Fruit fly (Drosophila melanogaster) ovary, adult (tissue): ENCODE measurements around the gene fws.
A peak's percentile ranks its signal among the peaks of the same experiment; 100 is the strongest.

Source experiments
- CG17801 ChIP-seq: fragments of 200-800 bp; optimal IDR thresholded peaks from 2 replicates; lab custom pipeline; 2019; ENCODE audit warnings: missing biosample characterization, mild to moderate bottlenecking, missing genetic modification characterization, moderate library complexity; ENCODE audit not compliant: partially characterized antibody

The fws gene

DNA sequence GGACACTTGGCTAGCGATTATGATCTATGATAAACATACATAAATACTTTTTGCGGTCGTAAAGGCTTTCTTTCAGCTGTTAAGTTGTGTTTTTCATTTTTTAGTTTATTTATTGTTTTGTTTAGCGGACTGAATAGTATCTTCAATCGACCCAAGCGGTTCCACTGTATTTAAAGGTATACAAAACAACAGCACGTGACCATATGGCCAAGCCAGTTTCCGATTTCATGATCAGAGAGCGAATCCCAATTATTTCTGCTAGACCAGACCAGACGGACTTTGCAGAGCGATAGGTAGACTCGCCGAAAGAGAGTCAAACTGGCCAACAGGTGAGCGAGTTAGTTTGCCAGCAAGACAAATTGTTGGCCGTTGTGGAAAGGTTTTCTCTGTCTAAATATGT lies 9.3 kb downstream of the fws start, which contains the start of gene Sgt:
Sgt (plus strand) TSS at position 80 of the 400 bp plus-strand sequence.
- no peak for TF ChIP-seq CG17801

DNA sequence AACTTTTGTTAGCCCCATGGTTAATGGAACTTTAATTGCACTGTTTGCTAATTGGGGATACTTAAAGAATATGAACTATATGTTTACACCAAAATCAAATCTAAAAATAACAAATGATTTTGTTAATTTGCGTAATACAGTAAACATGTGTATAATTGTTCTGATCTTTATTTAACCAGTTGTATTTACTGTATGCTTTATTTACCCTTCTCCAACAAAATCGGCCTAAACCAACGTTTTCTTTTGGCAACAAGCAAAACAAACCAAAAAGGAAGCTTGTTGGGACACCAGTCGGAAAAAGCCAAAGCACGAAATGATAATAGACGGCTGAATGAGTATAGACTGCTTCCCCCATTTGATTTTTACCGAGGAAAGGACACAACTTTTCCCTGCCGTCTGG lies 10.2 kb downstream of the fws start:
- no peak for TF ChIP-seq CG17801

DNA sequence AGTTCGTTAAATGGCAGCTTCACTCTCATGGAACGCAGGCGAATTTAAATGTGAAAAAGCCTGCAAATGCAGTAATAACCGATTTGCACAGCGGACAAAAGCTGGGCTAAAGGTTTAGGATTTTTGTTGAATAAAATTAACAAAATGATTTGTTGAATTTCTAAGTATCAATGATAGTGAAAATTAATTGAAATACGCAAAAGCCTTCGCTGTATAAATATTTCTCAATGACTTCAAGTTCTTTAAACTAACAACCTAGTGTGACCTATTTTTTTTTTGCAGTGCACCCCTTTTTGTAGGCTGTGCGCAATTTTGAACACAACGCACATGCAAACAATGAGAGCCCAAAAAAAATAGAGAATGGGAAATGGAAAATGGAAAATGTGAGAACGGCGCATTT lies 13.9 kb downstream of the fws start:
- TF ChIP-seq CG17801 = no peak

DNA sequence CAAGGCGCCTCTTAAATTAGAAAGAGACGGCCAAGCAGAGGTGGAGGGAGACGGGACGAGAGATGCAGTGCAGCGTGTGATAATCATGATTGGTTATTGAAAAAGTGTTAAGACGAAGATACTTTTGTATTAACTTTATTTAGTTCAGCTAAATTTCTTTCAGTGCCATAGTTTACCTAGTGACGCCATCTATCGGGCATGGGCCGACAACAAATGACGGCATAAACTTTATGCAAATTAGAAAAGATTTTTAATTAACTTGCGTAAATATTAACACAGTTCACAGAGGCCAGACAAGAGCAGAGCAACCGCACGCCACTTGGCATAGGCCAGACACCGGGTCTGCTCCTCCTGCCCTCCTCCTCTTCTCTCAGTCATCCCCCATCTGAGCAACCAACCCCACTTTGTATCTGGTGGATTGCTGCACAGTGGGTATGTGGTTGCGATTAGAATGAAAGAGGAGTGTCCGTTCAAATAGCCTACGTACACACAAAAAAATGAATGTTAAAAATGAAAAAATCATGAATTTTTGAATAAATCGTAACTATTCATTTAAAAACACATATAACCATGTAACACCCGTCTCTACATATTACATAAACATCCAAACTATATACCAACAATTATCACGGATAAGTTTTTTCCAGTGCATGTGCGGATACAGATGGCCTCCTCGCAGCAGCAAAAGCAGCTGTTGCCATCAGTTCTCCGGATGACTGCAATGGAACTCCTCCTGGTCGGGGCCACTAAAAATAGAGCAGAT lies 14.7 kb downstream of the fws start:
- TF ChIP-seq CG17801 = no peak

DNA sequence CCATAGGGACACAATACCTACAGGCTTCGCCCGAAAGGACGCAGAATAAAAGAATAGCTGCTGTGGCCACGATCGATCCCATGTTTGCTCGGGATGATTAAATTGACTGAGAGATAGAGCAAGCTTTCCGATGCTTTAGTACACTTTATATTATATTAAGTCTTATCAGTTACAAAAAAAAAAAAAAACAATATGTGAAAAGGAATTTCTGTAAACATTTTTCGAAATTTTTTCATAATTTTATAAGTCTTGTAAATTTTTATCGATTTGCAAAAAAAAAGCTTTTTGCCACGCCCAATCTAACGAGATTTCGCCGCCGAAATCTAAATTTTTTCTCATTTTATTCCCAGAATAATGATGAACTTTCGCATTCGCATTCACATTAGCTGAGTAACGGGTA lies 22.9 kb downstream of the fws start, which contains the start of gene CG18563:
CG18563 (minus strand) TSS at position 101 of the 400 bp plus-strand sequence.
- TF ChIP-seq CG17801 = no peak

DNA sequence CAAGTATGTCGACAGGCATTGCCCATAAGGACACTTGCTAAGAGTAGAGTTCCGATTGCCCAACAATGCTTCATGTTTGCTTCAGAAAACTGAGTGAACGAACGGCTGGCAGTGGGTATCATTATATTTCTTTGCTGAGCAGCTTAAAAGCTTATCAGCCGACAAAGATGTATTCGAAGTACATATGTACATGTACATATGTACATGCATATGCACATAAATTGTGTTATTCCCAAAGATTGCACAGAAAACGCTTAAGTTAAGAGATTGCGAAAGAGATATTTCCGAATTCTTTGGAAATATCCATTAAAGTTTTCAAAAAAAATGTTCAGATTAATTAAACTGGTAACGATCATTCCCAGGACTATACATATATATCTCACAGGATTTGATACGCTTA lies 25.0 kb downstream of the fws start, which contains the start of gene SPH93:
SPH93 (minus strand) TSS at position 101 of the 400 bp plus-strand sequence.
- TF ChIP-seq CG17801 = no peak

DNA sequence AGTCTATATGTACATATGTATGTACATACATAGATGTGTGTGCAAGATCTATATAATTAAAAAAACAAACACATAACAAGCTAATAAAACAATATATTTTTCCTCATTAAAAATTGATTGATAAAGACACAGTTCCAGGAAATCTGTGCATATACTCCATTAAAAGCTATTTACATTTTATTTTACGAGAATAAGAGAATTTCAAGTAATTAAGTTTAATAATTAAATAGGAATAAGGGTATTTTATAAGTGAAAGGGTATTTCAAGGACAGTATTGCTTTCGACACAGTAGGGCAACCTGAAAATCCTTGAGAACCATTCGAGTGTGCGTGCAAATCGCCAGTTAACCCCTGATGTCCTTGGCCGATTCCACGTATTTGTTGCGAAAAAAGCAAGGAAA lies 28.2 kb downstream of the fws start, which contains the start of gene CG5050:
CG5050 (plus strand) TSS at position 301 of the 400 bp plus-strand sequence.
- no peak for TF ChIP-seq CG17801

DNA sequence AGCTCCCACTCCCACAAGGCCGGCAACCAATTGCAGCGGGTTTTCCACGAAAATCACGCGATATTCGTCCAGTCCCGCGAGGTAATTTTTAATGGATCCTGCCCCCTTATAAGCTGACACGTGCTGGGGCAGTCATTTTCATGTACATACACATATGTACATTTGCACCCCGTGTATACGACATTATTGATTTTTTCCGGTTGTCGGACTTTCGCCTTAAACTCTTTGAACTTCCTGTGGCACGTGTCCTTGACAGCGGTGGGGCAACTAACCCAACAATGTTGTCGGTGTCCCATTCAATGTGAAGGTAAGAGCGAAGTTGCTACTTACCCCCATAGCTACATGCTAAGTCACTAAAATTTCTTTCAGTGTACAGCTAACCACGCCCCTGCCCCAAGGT lies 28.7 kb downstream of the fws start:
- TF ChIP-seq CG17801 = no peak

DNA sequence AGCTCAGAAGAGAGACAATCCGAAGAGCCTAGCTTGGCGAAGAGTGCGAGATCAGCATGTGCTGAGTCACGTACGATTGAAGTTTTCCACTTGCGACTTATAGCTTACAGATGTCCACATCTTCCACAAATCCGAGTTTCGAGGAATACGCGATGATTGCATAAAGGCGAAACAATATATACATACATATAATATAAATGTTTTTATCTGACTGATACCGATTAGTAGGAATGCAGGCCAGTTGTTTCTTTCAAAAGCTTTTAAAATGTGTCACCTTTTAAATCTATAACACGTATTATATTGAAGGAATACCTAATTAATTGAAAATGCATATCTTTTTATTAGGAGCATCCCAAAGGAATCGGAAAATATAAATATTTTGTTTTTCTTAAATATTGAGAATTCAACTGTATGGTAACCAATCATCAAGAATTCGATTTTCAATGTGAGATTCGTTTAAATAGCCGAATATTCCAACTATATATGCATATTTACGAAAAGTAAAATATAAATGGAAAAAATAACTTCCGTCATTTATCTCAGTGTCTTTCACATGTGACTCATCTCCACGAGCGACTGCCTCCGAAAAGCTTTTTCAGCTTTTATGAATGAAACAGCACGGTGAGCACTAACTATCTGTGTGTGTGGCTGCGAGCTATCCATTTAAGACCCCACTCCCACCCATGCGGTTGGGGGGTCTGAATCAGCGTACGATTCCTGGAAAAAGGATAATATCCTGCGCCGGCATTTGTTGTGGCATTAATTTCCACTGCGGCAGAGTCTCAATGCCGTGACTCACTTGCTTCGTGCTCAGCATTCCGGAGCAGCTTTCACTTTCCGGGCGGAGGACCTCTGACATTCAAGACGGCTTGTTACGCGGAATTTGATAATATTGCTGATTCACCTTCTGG lies 30.1 kb downstream of the fws start:
- TF ChIP-seq CG17801 = peak; percentile 19

DNA sequence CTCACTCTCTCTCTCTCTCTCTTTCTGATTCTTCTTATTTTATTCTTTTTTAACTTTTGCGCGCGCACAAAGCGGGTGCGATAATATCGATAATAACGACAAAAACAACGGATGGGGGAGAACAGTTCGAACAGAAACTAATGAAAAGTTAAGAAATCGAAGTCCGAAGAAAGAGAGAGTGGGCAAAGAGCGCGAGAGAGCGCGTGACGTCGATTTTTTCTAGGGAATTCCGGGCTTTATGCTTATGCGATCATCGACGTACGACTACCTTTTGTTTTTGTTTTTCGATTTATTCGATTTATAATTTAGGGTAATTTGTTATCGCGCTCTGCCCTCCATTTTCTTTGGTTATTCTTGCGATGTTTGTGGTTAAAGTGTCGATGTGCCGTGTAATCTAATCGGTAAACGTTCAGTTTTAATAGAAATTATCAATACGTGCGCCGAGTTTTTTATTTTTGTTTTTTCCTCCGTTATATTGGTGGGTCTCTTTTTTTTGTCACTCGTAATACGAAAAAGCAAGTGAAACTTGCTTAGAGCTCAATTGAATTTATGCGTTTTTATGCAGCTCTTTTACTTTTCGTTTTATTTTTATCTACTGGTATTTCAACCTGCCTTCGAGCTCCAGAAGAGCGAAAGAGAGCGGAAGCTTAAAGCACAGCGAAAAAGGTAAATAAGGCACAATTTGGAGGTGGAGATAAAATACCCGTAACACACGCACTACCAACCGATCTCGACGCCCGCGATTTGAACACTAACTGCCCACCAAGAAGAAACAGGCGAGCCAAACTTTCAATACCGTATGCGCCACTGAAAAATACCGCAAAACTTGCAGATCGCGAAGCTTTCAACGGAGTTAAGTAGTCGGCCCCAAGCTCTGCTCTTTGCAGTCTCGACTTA lies 31.0 kb downstream of the fws start, which contains the start of gene dl:
dl (minus strand) TSS at position 757 of the 897 bp plus-strand sequence.
- TF ChIP-seq CG17801 = no peak

DNA sequence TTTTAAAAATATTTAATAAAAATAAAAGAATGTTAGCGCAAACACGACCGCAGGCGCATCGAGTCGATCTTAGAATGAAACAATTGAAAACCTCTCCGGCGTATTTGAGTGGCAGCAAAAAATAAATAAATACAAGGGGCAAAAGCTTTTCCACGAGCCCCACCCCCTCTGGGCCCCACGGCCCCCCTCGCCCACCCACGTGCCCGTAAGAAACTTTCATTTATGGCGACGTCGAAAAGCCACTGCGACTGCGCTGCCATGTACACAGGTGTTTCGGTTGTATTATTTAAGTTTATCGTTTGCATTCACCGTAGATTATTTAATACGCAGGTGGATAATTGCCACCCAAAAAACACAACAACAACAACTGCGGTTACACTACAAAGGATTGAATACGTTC lies 32.4 kb downstream of the fws start:
- no peak for TF ChIP-seq CG17801

DNA sequence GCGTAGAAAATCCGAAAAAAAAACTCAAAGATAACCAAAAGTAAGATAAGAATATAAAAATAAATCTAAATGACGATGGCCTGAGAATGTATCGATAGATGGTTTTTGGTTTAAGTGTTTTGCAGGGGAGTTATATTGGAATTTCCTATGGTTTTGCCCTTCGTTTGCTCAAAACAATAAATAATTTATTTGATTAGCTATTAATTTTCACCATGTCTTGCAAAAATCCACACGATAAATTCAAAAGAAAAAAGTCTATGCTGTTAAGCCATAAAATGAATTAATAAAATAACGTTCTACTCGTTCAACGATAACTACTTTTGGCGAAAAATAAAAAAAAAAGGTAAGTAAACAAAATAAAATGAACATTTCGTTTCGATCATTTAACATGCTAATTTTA lies 33.8 kb downstream of the fws start:
- no peak for TF ChIP-seq CG17801

DNA sequence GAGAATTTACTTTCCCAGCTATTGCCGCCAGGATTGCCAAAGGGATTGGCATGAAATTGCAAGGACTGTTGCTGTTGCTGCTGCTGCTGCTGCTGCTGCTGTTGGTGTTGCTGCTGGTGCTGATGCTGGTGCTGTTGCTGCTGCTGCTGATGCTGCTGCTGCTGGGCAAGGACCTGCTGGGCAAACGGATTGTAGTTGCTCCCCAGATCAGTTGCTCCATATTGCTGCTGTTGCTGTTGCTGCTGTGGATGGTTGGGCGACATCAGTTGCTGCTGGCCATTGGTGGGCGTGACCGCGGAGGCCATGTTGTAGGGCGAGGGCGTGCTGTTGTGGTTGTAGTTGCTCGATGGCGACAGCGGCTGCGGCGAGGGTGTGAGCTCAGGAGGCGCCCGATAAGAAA lies 43.2 kb downstream of the fws start:
- no peak for TF ChIP-seq CG17801

DNA sequence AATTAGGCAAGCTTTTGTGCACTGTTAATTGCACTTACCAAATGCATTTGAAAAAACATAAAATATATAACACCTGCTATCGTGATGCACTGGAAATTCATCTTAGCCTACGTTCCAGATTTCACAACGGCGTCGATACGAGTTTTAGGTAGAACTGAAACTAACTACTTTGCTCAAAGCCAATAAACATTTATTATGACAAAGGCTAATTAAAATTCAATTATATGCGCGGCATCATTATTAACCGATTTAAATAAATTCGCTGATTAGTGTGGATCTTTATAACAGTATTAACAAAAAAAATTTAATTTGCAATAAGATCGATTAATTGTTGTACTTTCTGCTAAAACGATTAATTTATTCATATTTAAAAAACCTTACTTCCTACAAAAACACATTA lies 44.3 kb downstream of the fws start, which contains the start of gene CG33928:
CG33928 (minus strand) TSS at position 101 of the 400 bp plus-strand sequence.
- TF ChIP-seq CG17801 = no peak

DNA sequence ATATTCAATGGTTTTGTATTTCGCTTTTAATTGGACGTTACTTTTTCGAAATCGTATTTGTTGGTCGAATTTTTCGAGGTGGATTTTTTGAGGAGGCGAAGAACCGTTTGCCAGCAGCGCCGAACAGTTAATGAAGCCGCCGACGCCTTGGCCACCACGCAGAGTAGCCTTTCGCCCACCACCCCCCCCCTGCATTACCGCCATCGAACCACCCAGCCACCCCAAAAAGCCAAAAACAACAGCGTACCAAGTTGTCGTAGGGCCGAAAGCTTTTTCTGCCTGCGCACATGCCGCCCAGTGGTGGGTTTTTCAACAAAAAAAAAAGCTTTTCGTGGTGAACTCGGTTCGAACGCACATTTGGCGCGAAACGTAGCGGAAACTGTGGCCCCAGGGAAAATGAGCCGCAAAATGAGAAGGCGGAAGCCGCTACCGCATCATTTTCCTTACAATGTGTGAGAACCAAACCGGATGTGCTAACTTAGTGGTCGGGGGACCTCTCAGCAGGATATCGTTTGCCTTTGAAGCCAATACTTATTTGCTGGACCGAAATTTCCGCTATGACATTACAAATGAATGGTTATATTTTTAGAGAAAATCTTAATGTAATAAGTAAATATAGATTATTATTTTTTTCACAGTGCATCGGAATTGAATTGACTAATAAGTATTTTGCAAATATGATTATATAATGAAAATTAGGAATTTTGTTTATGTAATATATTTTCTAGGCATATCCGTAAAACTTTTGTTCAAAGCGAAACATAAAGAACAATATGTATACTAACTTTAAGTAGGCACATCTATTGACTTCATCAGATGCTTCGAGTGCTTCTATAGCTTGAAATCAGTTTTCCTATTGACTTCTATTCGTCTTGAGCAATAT lies 47.6 kb downstream of the fws start, which contains the start of the genes Dif and CG5043:
Dif (minus strand) TSS at position 132 of the 883 bp plus-strand sequence.
CG5043 (plus strand) TSS at position 833 of the 883 bp plus-strand sequence.
- no peak for TF ChIP-seq CG17801
